Fruit fly (Drosophila melanogaster): Measurements from ENCODE around the gene RpS3.

DNA sequence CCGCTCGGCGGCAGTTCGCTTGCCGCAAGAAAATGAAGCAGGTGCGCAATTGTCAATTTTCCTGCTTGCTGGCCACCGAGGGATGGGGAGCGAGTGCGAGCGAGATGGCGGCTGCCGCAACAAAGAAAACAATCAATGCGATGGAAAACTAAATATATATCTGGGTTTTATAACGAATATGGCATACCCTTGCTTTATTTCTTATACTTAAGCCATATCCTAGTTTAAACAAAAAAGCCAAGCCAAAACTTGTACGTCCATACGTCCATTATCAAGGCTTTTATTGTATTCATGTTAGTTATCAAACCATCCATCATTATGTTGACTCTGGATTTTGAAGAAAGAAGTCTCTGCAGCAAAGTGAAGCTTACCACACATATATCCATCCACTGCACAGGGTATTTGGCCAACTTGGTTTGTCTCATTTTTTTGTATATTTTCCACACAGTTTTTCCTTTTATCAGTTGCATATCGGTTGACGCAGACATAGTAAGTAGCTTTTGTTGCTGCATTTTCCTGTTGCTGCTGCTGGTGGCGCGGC is 32.2 kb downstream of the RpS3 start:
- TF ChIP-seq Sin3A (optimal IDR thresholded peaks at IDR 0.05) (no peak), ttk (optimal IDR thresholded peaks at IDR 0.05) (no peak)

All from Kc167 (cell line).